Worm (Caenorhabditis elegans) whole organism, L3 larva: ENCODE results near the gene Y54F10BM.21.

Experiments
- fos-1 ChIP-seq: fragments of 150-350 bp; optimal IDR thresholded peaks from 2 replicates; lab custom pipeline; 2014; ENCODE audit warnings: missing biosample characterization, missing genetic modification characterization
- pqm-1 ChIP-seq: fragments of 150-350 bp; optimal IDR thresholded peaks from 2 replicates; lab custom pipeline; 2017; ENCODE audit warnings: missing biosample characterization, missing genetic modification characterization, inconsistent platforms
- tbx-2 ChIP-seq: sonication (generic microtip); optimal IDR thresholded peaks from 2 replicates; lab custom pipeline; 2016; ENCODE audit warnings: mild to moderate bottlenecking, missing genetic modification characterization, missing compliant biosample characterization
- unc-62 ChIP-seq: fragments of 150-350 bp; sonication (generic microtip); optimal IDR thresholded peaks from 4 replicates; lab custom pipeline; 2014; ENCODE audit warnings: missing biosample characterization, missing genetic modification reagents, missing genetic modification characterization

- TF ChIP-seq tbx-2 (tag; lab: Kevin White, UChicago) (no peak), pqm-1 (tag; lab: Kevin White, UChicago) (no peak), fos-1 (tag; lab: Kevin White, UChicago) (no peak), unc-62 (GFP tag; lab: Kevin White, UChicago) (no peak)
Observed at ce11 chrIII:2279457-2279856, 2.5 kb downstream of the Y54F10BM.21 start, which contains the start of gene Y54F10BM.23.
